Fruit fly (Drosophila melanogaster) whole organism, prepupa: ENCODE results near the gene nonA.
A peak's percentile ranks its signal among the peaks of the same experiment; 100 is the strongest.

ENCODE experiments used
- Blimp-1 ChIP-seq: fragments of 200-800 bp; sonication (Bioruptor generic); optimal IDR thresholded peaks from 3 replicates; lab custom pipeline; 2017; ENCODE audit warnings: missing biosample characterization, missing genetic modification characterization, mild to moderate bottlenecking, moderate library complexity, missing genetic modification reagents
- CG11294 ChIP-seq: fragments of 200-800 bp; sonication (Bioruptor generic); IDR thresholded peaks from 2 replicates; pipeline ENCODE4 v1.3.6; 2022; ENCODE audit warnings: missing biosample characterization, missing genetic modification characterization
- CG11762 ChIP-seq: fragments of 200-800 bp; sonication (Bioruptor generic); optimal IDR thresholded peaks from 3 replicates; lab custom pipeline; 2016; ENCODE audit warnings: missing biosample characterization, missing genetic modification characterization; ENCODE audit not compliant: insufficient read depth
- CG11902 ChIP-seq: fragments of 200-800 bp; sonication (Bioruptor generic); optimal IDR thresholded peaks from 3 replicates; lab custom pipeline; 2016; ENCODE audit warnings: missing biosample characterization, missing genetic modification characterization
- CG15336 ChIP-seq: fragments of 200-800 bp; sonication (Bioruptor generic); IDR thresholded peaks from 2 replicates; pipeline ENCODE4 v1.3.6; 2022; ENCODE audit warnings: missing biosample characterization, missing genetic modification characterization
- CG1621 ChIP-seq: fragments of 200-800 bp; sonication (Bioruptor generic); optimal IDR thresholded peaks from 3 replicates; lab custom pipeline; 2018; ENCODE audit warnings: missing biosample characterization, mild to moderate bottlenecking, missing genetic modification characterization
- CG16779 ChIP-seq: fragments of 200-800 bp; sonication (Bioruptor generic); optimal IDR thresholded peaks from 3 replicates; lab custom pipeline; 2017; ENCODE audit warnings: missing biosample characterization, mild to moderate bottlenecking, missing genetic modification characterization
- CG3032 ChIP-seq: fragments of 200-800 bp; optimal IDR thresholded peaks from 2 replicates; lab custom pipeline; 2019; ENCODE audit warnings: missing biosample characterization, mild to moderate bottlenecking, missing genetic modification characterization, moderate library complexity
- CG31627 ChIP-seq: fragments of 200-800 bp; sonication (Bioruptor generic); optimal IDR thresholded peaks from 3 replicates; lab custom pipeline; 2016; ENCODE audit warnings: missing biosample characterization, missing genetic modification characterization
- CG32006 ChIP-seq: fragments of 200-800 bp; sonication (Bioruptor generic); optimal IDR thresholded peaks from 3 replicates; lab custom pipeline; 2017; ENCODE audit warnings: missing biosample characterization, mild to moderate bottlenecking, missing genetic modification characterization
- CG34406 ChIP-seq: fragments of 200-800 bp; sonication (Bioruptor generic); optimal IDR thresholded peaks from 3 replicates; lab custom pipeline; 2016; ENCODE audit warnings: missing biosample characterization, missing genetic modification characterization
- CG3919 ChIP-seq: fragments of 200-800 bp; sonication (Bioruptor generic); optimal IDR thresholded peaks from 3 replicates; lab custom pipeline; 2016; ENCODE audit warnings: missing biosample characterization, missing genetic modification characterization
- CG4318 ChIP-seq: fragments of 200-800 bp; sonication (Bioruptor generic); optimal IDR thresholded peaks from 3 replicates; lab custom pipeline; 2017; ENCODE audit warnings: missing biosample characterization, mild to moderate bottlenecking, missing genetic modification characterization
- CG6163 ChIP-seq: fragments of 200-800 bp; sonication (Bioruptor generic); IDR thresholded peaks from 3 replicates; pipeline ENCODE4 v1.3.6; 2022; ENCODE audit warnings: missing biosample characterization, missing genetic modification characterization
- CG6276 ChIP-seq: fragments of 200-800 bp; sonication (Bioruptor generic); optimal IDR thresholded peaks from 2 replicates; lab custom pipeline; 2017; ENCODE audit warnings: missing biosample characterization, mild to moderate bottlenecking, missing genetic modification characterization
- CG6792 ChIP-seq: fragments of 200-800 bp; sonication (Bioruptor generic); optimal IDR thresholded peaks from 3 replicates; lab custom pipeline; 2016; ENCODE audit warnings: missing biosample characterization, missing genetic modification characterization
- CG6808 ChIP-seq: fragments of 200-800 bp; sonication (Bioruptor generic); optimal IDR thresholded peaks from 3 replicates; lab custom pipeline; 2017; ENCODE audit warnings: missing biosample characterization, missing genetic modification characterization, mild to moderate bottlenecking, moderate library complexity, missing genetic modification reagents
- CG6854 ChIP-seq: fragments of 200-800 bp; sonication (Bioruptor generic); optimal IDR thresholded peaks from 2 replicates; lab custom pipeline; 2017; ENCODE audit warnings: missing biosample characterization, mild to moderate bottlenecking, missing genetic modification characterization
- CG7368 ChIP-seq: fragments of 200-800 bp; sonication (Bioruptor generic); optimal IDR thresholded peaks from 3 replicates; lab custom pipeline; 2016; ENCODE audit warnings: missing biosample characterization, missing genetic modification characterization
- CG8119 ChIP-seq: fragments of 200-800 bp; sonication (Bioruptor generic); IDR thresholded peaks from 3 replicates; pipeline ENCODE4 v1.3.6; 2022; ENCODE audit warnings: missing biosample characterization, missing genetic modification characterization
- CG8319 ChIP-seq: fragments of 200-800 bp; sonication (Bioruptor generic); optimal IDR thresholded peaks from 3 replicates; lab custom pipeline; 2016; ENCODE audit warnings: missing biosample characterization, missing genetic modification characterization
- CG8632 ChIP-seq: fragments of 200-800 bp; sonication (Bioruptor generic); optimal IDR thresholded peaks from 3 replicates; lab custom pipeline; 2016; ENCODE audit warnings: missing biosample characterization, missing genetic modification characterization
- CG9139 ChIP-seq: fragments of 200-800 bp; sonication (Bioruptor generic); optimal IDR thresholded peaks from 3 replicates; lab custom pipeline; 2017; ENCODE audit warnings: missing biosample characterization, mild to moderate bottlenecking, missing genetic modification characterization
- Eip78C ChIP-seq: fragments of 200-800 bp; sonication (Bioruptor generic); peaks from one replicate; lab custom pipeline; 2016; ENCODE audit warnings: missing biosample characterization, missing genetic modification characterization
- Eip93F ChIP-seq: fragments of 200-800 bp; sonication (Bioruptor generic); optimal IDR thresholded peaks from 2 replicates; lab custom pipeline; 2016; ENCODE audit warnings: missing biosample characterization, mild to moderate bottlenecking, missing genetic modification characterization
- Ets21C ChIP-seq: fragments of 200-800 bp; sonication (Bioruptor generic); optimal IDR thresholded peaks from 3 replicates; lab custom pipeline; 2016; ENCODE audit warnings: missing biosample characterization, missing genetic modification characterization
- Ets96B ChIP-seq: fragments of 200-800 bp; optimal IDR thresholded peaks from 2 replicates; lab custom pipeline; 2019; ENCODE audit warnings: missing biosample characterization, mild to moderate bottlenecking, missing genetic modification characterization, moderate library complexity
- Hr38 ChIP-seq: sonication (Bioruptor generic); optimal IDR thresholded peaks from 2 replicates; lab custom pipeline; 2016; ENCODE audit warnings: missing biosample characterization, missing genetic modification characterization
- Hr39 ChIP-seq: fragments of 200-800 bp; sonication (Bioruptor generic); optimal IDR thresholded peaks from 2 replicates; lab custom pipeline; 2016; ENCODE audit warnings: missing biosample characterization, missing genetic modification characterization
- Hr4 ChIP-seq: fragments of 200-800 bp; sonication (Bioruptor generic); optimal IDR thresholded peaks from 3 replicates; lab custom pipeline; 2016; ENCODE audit warnings: missing biosample characterization, missing genetic modification characterization
- Lpt ChIP-seq: fragments of 200-800 bp; sonication (Bioruptor generic); optimal IDR thresholded peaks from 3 replicates; lab custom pipeline; 2016; ENCODE audit warnings: missing biosample characterization, missing genetic modification characterization
- Met ChIP-seq: fragments of 200-800 bp; sonication (Bioruptor generic); optimal IDR thresholded peaks from 3 replicates; lab custom pipeline; 2016; ENCODE audit warnings: missing biosample characterization, missing genetic modification characterization
- OdsH ChIP-seq: fragments of 200-800 bp; sonication (Bioruptor generic); optimal IDR thresholded peaks from 3 replicates; lab custom pipeline; 2016; ENCODE audit warnings: missing biosample characterization, missing genetic modification characterization
- Smox ChIP-seq: fragments of 200-800 bp; sonication (Bioruptor generic); optimal IDR thresholded peaks from 3 replicates; lab custom pipeline; 2016; ENCODE audit warnings: missing biosample characterization, missing genetic modification characterization
- Sox14 ChIP-seq: fragments of 200-800 bp; sonication (Bioruptor generic); optimal IDR thresholded peaks from 3 replicates; lab custom pipeline; 2016; ENCODE audit warnings: missing biosample characterization, missing genetic modification characterization
- Sox15 ChIP-seq: fragments of 200-800 bp; sonication (Bioruptor generic); optimal IDR thresholded peaks from 3 replicates; lab custom pipeline; 2016; ENCODE audit warnings: missing biosample characterization, missing genetic modification characterization
- achi ChIP-seq: fragments of 200-800 bp; sonication (Bioruptor generic); optimal IDR thresholded peaks from 3 replicates; lab custom pipeline; 2016; ENCODE audit warnings: missing biosample characterization, missing genetic modification characterization
- acj6 ChIP-seq: fragments of 200-800 bp; sonication (Bioruptor generic); optimal IDR thresholded peaks from 3 replicates; lab custom pipeline; 2016; ENCODE audit warnings: missing biosample characterization, missing genetic modification characterization
- dac ChIP-seq: fragments of 200-800 bp; sonication (Bioruptor generic); optimal IDR thresholded peaks from 2 replicates; lab custom pipeline; 2017; ENCODE audit warnings: missing biosample characterization, mild to moderate bottlenecking, missing genetic modification characterization
- dsx ChIP-seq: fragments of 200-800 bp; optimal IDR thresholded peaks from 3 replicates; lab custom pipeline; 2019; ENCODE audit warnings: missing biosample characterization, mild to moderate bottlenecking, missing genetic modification characterization, moderate library complexity; ENCODE audit not compliant: poor library complexity, severe bottlenecking
- fd59A ChIP-seq: fragments of 200-800 bp; sonication (Bioruptor generic); optimal IDR thresholded peaks from 2 replicates; lab custom pipeline; 2017; ENCODE audit warnings: missing biosample characterization, mild to moderate bottlenecking, missing genetic modification characterization, missing genetic modification reagents
- fkh ChIP-seq: fragments of 200-800 bp; sonication (Bioruptor generic); optimal IDR thresholded peaks from 3 replicates; lab custom pipeline; 2017; ENCODE audit warnings: missing biosample characterization, mild to moderate bottlenecking, missing genetic modification characterization, moderate library complexity
- lz ChIP-seq: fragments of 200-800 bp; sonication (Bioruptor generic); optimal IDR thresholded peaks from 3 replicates; lab custom pipeline; 2016; ENCODE audit warnings: missing biosample characterization, missing genetic modification characterization
- net ChIP-seq: fragments of 200-800 bp; sonication (Bioruptor generic); optimal IDR thresholded peaks from 3 replicates; lab custom pipeline; 2016; ENCODE audit warnings: missing biosample characterization, missing genetic modification characterization
- pdm3 ChIP-seq: fragments of 200-800 bp; sonication (Bioruptor generic); optimal IDR thresholded peaks from 3 replicates; lab custom pipeline; 2016; ENCODE audit warnings: missing biosample characterization, missing genetic modification characterization
- salr ChIP-seq, 2 experiments: fragments of 200-800 bp; sonication (Bioruptor generic); optimal IDR thresholded peaks; 3 replicates each; lab custom pipeline; 2016 to 2018; ENCODE audit warnings: missing biosample characterization in 2 of 2, missing genetic modification characterization in 2 of 2, mild to moderate bottlenecking in 1 of 2
- spab ChIP-seq: fragments of 200-800 bp; sonication (Bioruptor generic); optimal IDR thresholded peaks from 2 replicates; lab custom pipeline; 2017; ENCODE audit warnings: missing biosample characterization, mild to moderate bottlenecking, missing genetic modification characterization, missing genetic modification reagents
- ss ChIP-seq, 2 experiments: fragments of 200-800 bp; sonication (Bioruptor generic); optimal IDR thresholded peaks; 2 replicates in 1 of 2; 3 replicates in 1 of 2; lab custom pipeline; 2017 to 2018; ENCODE audit warnings: mild to moderate bottlenecking in 2 of 2, missing biosample characterization in 2 of 2, missing genetic modification characterization in 2 of 2, moderate library complexity in 1 of 2
- svp ChIP-seq: fragments of 200-800 bp; sonication (Bioruptor generic); peaks from one replicate; lab custom pipeline; 2016; ENCODE audit warnings: missing biosample characterization, missing genetic modification characterization
- topi ChIP-seq: fragments of 200-800 bp; sonication (Bioruptor generic); optimal IDR thresholded peaks from 3 replicates; lab custom pipeline; 2016; ENCODE audit warnings: missing biosample characterization, missing genetic modification characterization
- vri ChIP-seq: fragments of 200-800 bp; sonication (Bioruptor generic); optimal IDR thresholded peaks from 3 replicates; lab custom pipeline; 2016; ENCODE audit warnings: missing biosample characterization, mild to moderate bottlenecking, missing genetic modification characterization

The nonA gene

DNA sequence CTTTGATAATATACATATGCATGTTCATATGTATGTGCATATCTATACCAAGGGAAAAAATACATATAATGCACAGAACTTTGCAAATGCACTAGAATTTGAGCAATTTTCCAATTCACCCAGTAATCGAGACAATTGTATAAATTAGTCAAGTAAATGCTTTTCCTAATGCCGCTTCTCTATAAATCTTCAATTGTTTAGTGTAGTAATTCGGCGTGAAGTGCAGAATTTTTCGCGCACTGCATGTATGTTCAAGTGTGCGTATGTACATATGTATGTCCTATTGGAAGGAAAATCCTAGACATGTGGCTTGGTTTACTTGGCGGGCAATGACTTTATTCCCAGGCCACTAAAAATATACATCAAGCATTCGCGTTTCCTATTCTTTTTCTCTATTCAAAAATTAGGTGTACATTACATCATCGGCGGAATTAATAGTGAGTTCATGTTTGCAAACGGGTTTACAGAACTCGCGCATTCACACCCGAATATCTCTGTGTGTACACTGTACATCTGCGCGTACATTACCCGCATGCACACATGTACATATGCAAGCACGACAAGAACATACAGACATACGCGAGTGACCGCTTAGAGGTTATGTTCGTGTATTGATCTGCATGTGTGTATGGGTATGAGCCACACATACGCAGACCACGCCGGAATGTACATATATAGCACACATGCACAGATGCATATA, 42.4 kb upstream of the nonA start:
- peak; percentile 87 for TF ChIP-seq vri (GFP tag; lab: Kevin White, UChicago)
- TF ChIP-seq CG8632 (GFP tag; lab: Kevin White, UChicago) = peak; percentile 67
- no peak for TF ChIP-seq Blimp-1
- TF ChIP-seq CG11762 (GFP tag; lab: Kevin White, UChicago) = peak; percentile 69
- peak; percentile 66 for TF ChIP-seq topi (GFP tag; lab: Kevin White, UChicago)
- no peak for TF ChIP-seq Eip93F
- peak; percentile 71 for TF ChIP-seq Sox14 (GFP tag; lab: Kevin White, UChicago)
- peak; percentile 77 for TF ChIP-seq CG32006 (GFP tag; lab: Kevin White, UChicago)
- TF ChIP-seq Smox (GFP tag; lab: Kevin White, UChicago) = no peak
- peak; percentile 58 for TF ChIP-seq CG4318 (GFP tag; lab: Kevin White, UChicago)
- TF ChIP-seq CG6808 (GFP tag; lab: Kevin White, UChicago) = peak; percentile 44
- peak; percentile 49 for TF ChIP-seq dsx (GFP tag; lab: Kevin White, UChicago)
- peak; percentile 58 for TF ChIP-seq spab (GFP tag; lab: Kevin White, UChicago)
- TF ChIP-seq fkh (GFP tag; lab: Kevin White, UChicago) = peak; percentile 83
- TF ChIP-seq CG11902 (GFP tag; lab: Kevin White, UChicago) = peak; percentile 51
- TF ChIP-seq dac (GFP tag; lab: Kevin White, UChicago) = peak; percentile 45
- peak; percentile 22 for TF ChIP-seq CG6276 (GFP tag; lab: Kevin White, UChicago)
- peak; percentile 95 for TF ChIP-seq Eip78C (GFP tag; lab: Kevin White, UChicago)
- TF ChIP-seq CG16779 (tag; lab: Kevin White, UChicago) = no peak
- TF ChIP-seq acj6 = peak; percentile 82
- TF ChIP-seq Hr38 (GFP tag; lab: Kevin White, UChicago) = no peak
- TF ChIP-seq CG34406 (GFP tag; lab: Kevin White, UChicago) = peak; percentile 40
- peak; percentile 85 for TF ChIP-seq pdm3
- TF ChIP-seq Met = no peak
- TF ChIP-seq CG11294 = 0 out of 2 replicates have a peak, but pooled peaks have one; percentile 44
- peak; percentile 82 for TF ChIP-seq CG6163 (GFP tag; lab: Robert Waterston, UW)
- TF ChIP-seq Sox15 (GFP tag; lab: Kevin White, UChicago) = peak; percentile 60
- TF ChIP-seq CG3919 (GFP tag; lab: Kevin White, UChicago) = no peak
- TF ChIP-seq salr (GFP tag; optimal IDR thresholded peaks at IDR 0.05; lab: Kevin White, UChicago) = no peak
- no peak for TF ChIP-seq achi (GFP tag; lab: Kevin White, UChicago)
- TF ChIP-seq CG8119 = peak; percentile 78
- peak; percentile 72 for TF ChIP-seq svp (GFP tag; lab: Kevin White, UChicago)
- TF ChIP-seq Hr39 (GFP tag; lab: Kevin White, UChicago) = peak; percentile 73
- TF ChIP-seq Ets21C (GFP tag; lab: Kevin White, UChicago) = peak; percentile 50
- no peak for TF ChIP-seq CG7368 (GFP tag; lab: Kevin White, UChicago)
- TF ChIP-seq fd59A (GFP tag; lab: Kevin White, UChicago) = peak; percentile 57
- TF ChIP-seq OdsH (GFP tag; lab: Kevin White, UChicago) = peak; percentile 79
- peak; percentile 65 for TF ChIP-seq CG31627 (GFP tag; lab: Kevin White, UChicago)
- TF ChIP-seq CG15336 (GFP tag; lab: Robert Waterston, UW) = peak; percentile 75
- peak; percentile 42 for TF ChIP-seq lz (GFP tag; lab: Kevin White, UChicago)
- peak; percentile 76 for TF ChIP-seq CG3032 (tag; lab: Kevin White, UChicago)
- peak; percentile 83 for TF ChIP-seq net (GFP tag; lab: Kevin White, UChicago)
- TF ChIP-seq Hr4 (GFP tag; lab: Kevin White, UChicago) = peak; percentile 79
- peak; percentile 69 for TF ChIP-seq CG6792
- TF ChIP-seq Ets96B (tag; lab: Kevin White, UChicago) = peak; percentile 74
- TF ChIP-seq Lpt = peak; percentile 72
- no peak for TF ChIP-seq CG9139 (GFP tag; lab: Kevin White, UChicago)
- TF ChIP-seq CG1621 (tag; lab: Kevin White, UChicago) = peak; percentile 52
- TF ChIP-seq ss (GFP tag; optimal IDR thresholded peaks at IDR 0.05; lab: Kevin White, UChicago) = peak; percentile 6 to 54
- TF ChIP-seq CG8319 (GFP tag; lab: Kevin White, UChicago) = peak; percentile 57
- TF ChIP-seq CG6854 (GFP tag; lab: Kevin White, UChicago) = no peak
